Worm (Caenorhabditis elegans): ENCODE results near the gene T13C2.3.

- TF ChIP-seq unc-62 (GFP tag; optimal IDR thresholded peaks at IDR 0.05) (no peak), nhr-11 (tag; optimal IDR thresholded peaks at IDR 0.05) (no peak), nhr-77 (tag; optimal IDR thresholded peaks at IDR 0.05) (no peak), fos-1 (tag; optimal IDR thresholded peaks at IDR 0.05) (no peak), elt-1 (tag; optimal IDR thresholded peaks at IDR 0.05) (no peak)
Measured at ce11 chrII:6840663-6841062, 51.6 kb downstream of the T13C2.3 start.

Measured in whole organism, L2 larva.